Worm (Caenorhabditis elegans) whole organism, L2 larva: Measurements from ENCODE around the gene ZK1320.7.

Experiments
- C34F6.9 ChIP-seq: fragments of 150-350 bp; optimal IDR thresholded peaks from 2 replicates; lab custom pipeline; 2014; ENCODE audit warnings: missing biosample characterization, missing genetic modification characterization
- F13H6.1 ChIP-seq: sonication (generic microtip); optimal IDR thresholded peaks from 2 replicates; lab custom pipeline; 2016; ENCODE audit warnings: missing genetic modification characterization, missing compliant biosample characterization
- Y55F3AM.14 ChIP-seq: fragments of 200-800 bp; sonication (Bioruptor generic); optimal IDR thresholded peaks from 2 replicates; lab custom pipeline; 2018; ENCODE audit warnings: mild to moderate bottlenecking, missing genetic modification characterization, missing compliant biosample characterization
- aly-2 ChIP-seq: fragments of 150-350 bp; optimal IDR thresholded peaks from 2 replicates; lab custom pipeline; 2014; ENCODE audit warnings: missing biosample characterization, missing genetic modification characterization
- ama-1 ChIP-seq: fragments of 150-350 bp; optimal IDR thresholded peaks from 2 replicates; lab custom pipeline; 2018; ENCODE audit warnings: inconsistent platforms
- blmp-1 ChIP-seq: sonication (generic microtip); optimal IDR thresholded peaks from 2 replicates; lab custom pipeline; 2017; ENCODE audit warnings: missing genetic modification characterization, mild to moderate bottlenecking, missing compliant biosample characterization, antibody characterized with exemption, moderate library complexity; ENCODE audit not compliant: insufficient read depth
- crh-2 ChIP-seq: sonication (generic microtip); optimal IDR thresholded peaks from 2 replicates; lab custom pipeline; 2017; ENCODE audit warnings: missing biosample characterization, missing genetic modification characterization
- elt-1 ChIP-seq: fragments of 150-350 bp; optimal IDR thresholded peaks from 2 replicates; lab custom pipeline; 2014; ENCODE audit warnings: missing biosample characterization, missing genetic modification characterization
- elt-3 ChIP-seq: sonication (generic microtip); optimal IDR thresholded peaks from 2 replicates; lab custom pipeline; 2017; ENCODE audit warnings: missing biosample characterization, missing genetic modification characterization
- fos-1 ChIP-seq: fragments of 150-350 bp; optimal IDR thresholded peaks from 2 replicates; lab custom pipeline; 2014; ENCODE audit warnings: missing biosample characterization, missing genetic modification characterization
- gmeb-1 ChIP-seq: fragments of 150-350 bp; optimal IDR thresholded peaks from 2 replicates; lab custom pipeline; 2014; ENCODE audit warnings: missing biosample characterization, missing genetic modification characterization
- lsy-2 ChIP-seq, 2 experiments: fragments of 150-350 bp in 1 of 2; sonication (generic microtip) in 1 of 2; optimal IDR thresholded peaks; 2 replicates each; lab custom pipeline; 2014 to 2017; ENCODE audit warnings: missing biosample characterization in 2 of 2, missing genetic modification characterization in 2 of 2
- mab-5 ChIP-seq: fragments of 150-350 bp; optimal IDR thresholded peaks from 2 replicates; lab custom pipeline; 2014; ENCODE audit warnings: missing biosample characterization, missing genetic modification characterization
- mdl-1 ChIP-seq, 2 experiments: fragments of 150-350 bp in 1 of 2; sonication (generic microtip) in 1 of 2; optimal IDR thresholded peaks; 2 replicates each; lab custom pipeline; 2017; ENCODE audit warnings: missing biosample characterization in 2 of 2, missing genetic modification characterization in 2 of 2
- nhr-11 ChIP-seq: fragments of 150-350 bp; optimal IDR thresholded peaks from 2 replicates; lab custom pipeline; 2014; ENCODE audit warnings: missing biosample characterization, missing genetic modification characterization
- nhr-12 ChIP-seq: fragments of 150-350 bp; optimal IDR thresholded peaks from 2 replicates; lab custom pipeline; 2014; ENCODE audit warnings: missing biosample characterization, missing genetic modification characterization
- nhr-129 ChIP-seq: fragments of 150-350 bp; optimal IDR thresholded peaks from 2 replicates; lab custom pipeline; 2014; ENCODE audit warnings: missing biosample characterization, missing genetic modification characterization
- nhr-23 ChIP-seq: fragments of 150-350 bp; optimal IDR thresholded peaks from 2 replicates; lab custom pipeline; 2014; ENCODE audit warnings: missing biosample characterization, missing genetic modification reagents, missing genetic modification characterization
- nhr-237 ChIP-seq: fragments of 150-350 bp; optimal IDR thresholded peaks from 2 replicates; lab custom pipeline; 2014; ENCODE audit warnings: missing biosample characterization, missing genetic modification characterization
- nhr-25 ChIP-seq: fragments of 150-350 bp; sonication (generic microtip); optimal IDR thresholded peaks from 3 replicates; lab custom pipeline; 2014; ENCODE audit warnings: missing biosample characterization, missing genetic modification characterization
- nhr-6 ChIP-seq: fragments of 150-350 bp; optimal IDR thresholded peaks from 2 replicates; lab custom pipeline; 2014; ENCODE audit warnings: missing biosample characterization, missing genetic modification characterization
- nhr-77 ChIP-seq: fragments of 150-350 bp; optimal IDR thresholded peaks from 2 replicates; lab custom pipeline; 2014; ENCODE audit warnings: missing biosample characterization, missing genetic modification characterization
- peb-1 ChIP-seq: fragments of 150-350 bp; optimal IDR thresholded peaks from 2 replicates; lab custom pipeline; 2014; ENCODE audit warnings: missing biosample characterization, missing genetic modification characterization
- sem-4 ChIP-seq: fragments of 150-350 bp; optimal IDR thresholded peaks from 2 replicates; lab custom pipeline; 2014; ENCODE audit warnings: missing biosample characterization, missing genetic modification reagents, missing genetic modification characterization
- skn-1 ChIP-seq: sonication (generic microtip); optimal IDR thresholded peaks from 2 replicates; lab custom pipeline; 2017; ENCODE audit warnings: missing biosample characterization, missing genetic modification characterization
- sma-9 ChIP-seq, 2 experiments: fragments of 150-350 bp in 1 of 2; sonication (generic microtip) in 1 of 2; optimal IDR thresholded peaks; 2 replicates each; lab custom pipeline; 2014 to 2016; ENCODE audit warnings: missing genetic modification characterization in 2 of 2, mild to moderate bottlenecking in 1 of 2, missing biosample characterization in 1 of 2, missing compliant biosample characterization in 1 of 2, missing genetic modification reagents in 1 of 2, moderate library complexity in 1 of 2
- snpc-4 ChIP-seq: fragments of 150-350 bp; optimal IDR thresholded peaks from 2 replicates; lab custom pipeline; 2014; ENCODE audit warnings: missing biosample characterization, missing genetic modification characterization
- unc-55 ChIP-seq: fragments of 150-350 bp; sonication (generic microtip); optimal IDR thresholded peaks from 3 replicates; lab custom pipeline; 2014; ENCODE audit warnings: missing biosample characterization, missing genetic modification reagents, missing genetic modification characterization
- unc-62 ChIP-seq: fragments of 150-350 bp; optimal IDR thresholded peaks from 2 replicates; lab custom pipeline; 2014; ENCODE audit warnings: missing biosample characterization, missing genetic modification reagents, missing genetic modification characterization
- zag-1 ChIP-seq: fragments of 150-350 bp; optimal IDR thresholded peaks from 2 replicates; lab custom pipeline; 2014; ENCODE audit warnings: missing biosample characterization, missing genetic modification characterization
- ztf-1 ChIP-seq: fragments of 200-800 bp; sonication (Bioruptor generic); conservative IDR thresholded peaks from 2 replicates; pipeline ENCODE4 v1.3.6; 2022; ENCODE audit warnings: missing genetic modification characterization, missing compliant biosample characterization
- ztf-11 ChIP-seq: sonication (generic microtip); optimal IDR thresholded peaks from 2 replicates; lab custom pipeline; 2017; ENCODE audit warnings: missing biosample characterization, missing genetic modification characterization
- ztf-4 ChIP-seq: fragments of 150-350 bp; optimal IDR thresholded peaks from 2 replicates; lab custom pipeline; 2014; ENCODE audit warnings: missing biosample characterization, missing genetic modification characterization

Gene ZK1320.7

ce11 chrII:9671308-9671707 lies at the start of gene ZK1320.7:
ZK1320.7 (plus strand) TSS chrII:9671608.
- TF ChIP-seq nhr-129 (no peak), ztf-4 (tag; lab: Kevin White, UChicago) (no peak), mdl-1 (tag; optimal IDR thresholded peaks at IDR 0.05; lab: Kevin White, UChicago) (no peak), nhr-23 (tag; lab: Kevin White, UChicago) (no peak), skn-1 (tag; lab: Kevin White, UChicago) (no peak), crh-2 (tag; lab: Kevin White, UChicago) (no peak), snpc-4 (no peak), nhr-237 (tag; lab: Kevin White, UChicago) (no peak), elt-1 (tag; lab: Kevin White, UChicago) (no peak), nhr-12 (tag; lab: Kevin White, UChicago) (no peak), unc-55 (no peak), nhr-6 (tag; lab: Kevin White, UChicago) (no peak), nhr-77 (tag; lab: Kevin White, UChicago) (no peak), ztf-1 (GFP tag; lab: Robert Waterston, UW) (no peak), lsy-2 (tag; optimal IDR thresholded peaks at IDR 0.05; lab: Kevin White, UChicago) (no peak), unc-62 (no peak)
- TF ChIP-seq, all 48 proteins: peak for 0

- TF ChIP-seq aly-2 (tag; lab: Kevin White, UChicago) (no peak), ztf-4 (tag; lab: Kevin White, UChicago) (no peak), ztf-11 (tag; lab: Kevin White, UChicago) (no peak), sma-9 (GFP tag; optimal IDR thresholded peaks at IDR 0.05; lab: Kevin White, UChicago) (peak; percentile 9), sma-9 (tag; optimal IDR thresholded peaks at IDR 0.05; lab: Kevin White, UChicago) (no peak), nhr-11 (tag; lab: Kevin White, UChicago) (no peak), blmp-1 (tag; lab: Kevin White, UChicago) (peak; percentile 13), crh-2 (tag; lab: Kevin White, UChicago) (peak; percentile 40), F13H6.1 (tag; lab: Kevin White, UChicago) (peak; percentile 43), C34F6.9 (peak; percentile 21), fos-1 (no peak)
These were observed 49.5 kb upstream of the ZK1320.7 start for ce11 chrII:9621913-9622348.

- TF ChIP-seq fos-1, result peak; percentile 23
- peak; percentile 43 for TF ChIP-seq C34F6.9
- TF ChIP-seq elt-3, result no peak
- TF ChIP-seq gmeb-1 (tag; lab: Kevin White, UChicago), result peak; percentile 15
- TF ChIP-seq nhr-6 (tag; lab: Kevin White, UChicago), result no peak
- TF ChIP-seq snpc-4, result no peak
- peak in 1 of 2 experiments; percentile 55 for TF ChIP-seq lsy-2 (tag; optimal IDR thresholded peaks at IDR 0.05; lab: Kevin White, UChicago)
- peak; percentile 38 for TF ChIP-seq unc-55
- peak; percentile 79 for TF ChIP-seq crh-2 (tag; lab: Kevin White, UChicago)
- no peak for TF ChIP-seq nhr-25 (tag; lab: Kevin White, UChicago)
- TF ChIP-seq zag-1 (tag; lab: Kevin White, UChicago), result no peak
- TF ChIP-seq, all 48 proteins: peak for 6
These were observed 47.2 kb upstream of the ZK1320.7 start, which contains the start of the genes dnj-20 and ZK1307.8 for ce11 chrII:9624110-9624695. dnj-20 (minus strand) TSS chrII:9624176. ZK1307.8 (plus strand) TSS chrII:9624613.

ce11 chrII:9625930-9626329 lies 45.5 kb upstream of the ZK1320.7 start:
- no peak for TF ChIP-seq F13H6.1 (tag; lab: Kevin White, UChicago)
- TF ChIP-seq nhr-25 (tag; lab: Kevin White, UChicago), result no peak
- no peak for TF ChIP-seq aly-2 (tag; lab: Kevin White, UChicago)
- no peak for TF ChIP-seq blmp-1 (tag; lab: Kevin White, UChicago)
- TF ChIP-seq fos-1, result no peak
- TF ChIP-seq unc-55, result no peak
- no peak for TF ChIP-seq nhr-129
- no peak for TF ChIP-seq ama-1
- no peak for TF ChIP-seq elt-1 (tag; lab: Kevin White, UChicago)
- no peak for TF ChIP-seq sem-4 (tag; lab: Kevin White, UChicago)
- TF ChIP-seq ztf-11 (tag; lab: Kevin White, UChicago), result no peak
- TF ChIP-seq nhr-6 (tag; lab: Kevin White, UChicago), result no peak
- TF ChIP-seq crh-2 (tag; lab: Kevin White, UChicago), result no peak
- no peak for TF ChIP-seq mab-5 (tag; lab: Kevin White, UChicago)
- TF ChIP-seq Y55F3AM.14 (GFP tag; lab: Kevin White, UChicago), result no peak
- TF ChIP-seq peb-1 (tag; lab: Kevin White, UChicago), result no peak
